Fruit fly (Drosophila melanogaster) whole organism, embryonic: ENCODE data around the gene CG13250.
A peak's percentile ranks its signal among the peaks of the same experiment; 100 is the strongest.

Experiments used
- Aef1 ChIP-seq: fragments of 200-800 bp; sonication (Bioruptor generic); IDR thresholded peaks from 3 replicates; pipeline ENCODE4 v1.3.6; 2022; ENCODE audit warnings: missing biosample characterization, missing genetic modification characterization
- Bdp1 ChIP-seq: fragments of 200-800 bp; sonication (Bioruptor generic); optimal IDR thresholded peaks from 3 replicates; lab custom pipeline; 2016; ENCODE audit warnings: missing biosample characterization, missing genetic modification characterization
- CG10267 ChIP-seq: fragments of 200-800 bp; sonication (Bioruptor generic); optimal IDR thresholded peaks from 2 replicates; lab custom pipeline; 2018; ENCODE audit warnings: missing biosample characterization, mild to moderate bottlenecking, missing genetic modification characterization, moderate library complexity
- CG10462 ChIP-seq: fragments of 200-800 bp; sonication (Bioruptor generic); optimal IDR thresholded peaks from 2 replicates; lab custom pipeline; 2016; ENCODE audit warnings: missing biosample characterization, missing genetic modification characterization
- CG10565 ChIP-seq: fragments of 200-800 bp; sonication (Bioruptor generic); optimal IDR thresholded peaks from 3 replicates; lab custom pipeline; 2016; ENCODE audit warnings: missing biosample characterization, mild to moderate bottlenecking, missing genetic modification characterization
- CG13123 ChIP-seq: fragments of 200-800 bp; sonication (Bioruptor generic); optimal IDR thresholded peaks from 2 replicates; lab custom pipeline; 2016; ENCODE audit warnings: missing biosample characterization, missing genetic modification characterization
- CG15601 ChIP-seq: fragments of 200-800 bp; sonication (Bioruptor generic); optimal IDR thresholded peaks from 3 replicates; lab custom pipeline; 2019; ENCODE audit warnings: missing biosample characterization, mild to moderate bottlenecking, missing genetic modification characterization, moderate library complexity
- CG16813 ChIP-seq: fragments of 200-800 bp; sonication (Bioruptor generic); IDR thresholded peaks from 3 replicates; pipeline ENCODE4 v1.3.6; 2022; ENCODE audit warnings: missing biosample characterization, missing genetic modification characterization; ENCODE audit not compliant: partially characterized antibody
- CG17359 ChIP-seq: fragments of 200-800 bp; sonication (Bioruptor generic); optimal IDR thresholded peaks from 3 replicates; lab custom pipeline; 2018; ENCODE audit warnings: missing biosample characterization, mild to moderate bottlenecking, missing genetic modification characterization, moderate library complexity
- CG17612 ChIP-seq: fragments of 200-800 bp; sonication (Bioruptor generic); IDR thresholded peaks from 2 replicates; pipeline ENCODE4 v1.3.6; 2022; ENCODE audit warnings: missing biosample characterization, missing genetic modification characterization
- CG2120 ChIP-seq: fragments of 200-800 bp; sonication (Bioruptor generic); optimal IDR thresholded peaks from 3 replicates; lab custom pipeline; 2016; ENCODE audit warnings: missing biosample characterization, missing genetic modification characterization
- CG30020 ChIP-seq: fragments of 200-800 bp; optimal IDR thresholded peaks from 2 replicates; lab custom pipeline; 2019; ENCODE audit warnings: missing biosample characterization, mild to moderate bottlenecking, missing genetic modification characterization, moderate library complexity
- CG3065 ChIP-seq: fragments of 200-800 bp; sonication (Bioruptor generic); optimal IDR thresholded peaks from 2 replicates; lab custom pipeline; 2016; ENCODE audit warnings: missing biosample characterization, missing genetic modification characterization
- CG6175 ChIP-seq: fragments of 200-800 bp; sonication (Bioruptor generic); IDR thresholded peaks from 3 replicates; pipeline ENCODE4 v1.3.6; 2022; ENCODE audit warnings: missing biosample characterization, missing genetic modification characterization
- CG6765 ChIP-seq: fragments of 200-800 bp; sonication (Bioruptor generic); optimal IDR thresholded peaks from 3 replicates; lab custom pipeline; 2017; ENCODE audit warnings: missing biosample characterization, mild to moderate bottlenecking, missing genetic modification characterization
- CG7372 ChIP-seq: fragments of 200-800 bp; sonication (Bioruptor generic); IDR thresholded peaks from 2 replicates; pipeline ENCODE4 v1.3.6; 2022; ENCODE audit warnings: missing biosample characterization, missing genetic modification characterization
- CG7928 ChIP-seq: fragments of 200-800 bp; sonication (Bioruptor generic); optimal IDR thresholded peaks from 2 replicates; lab custom pipeline; 2017; ENCODE audit warnings: missing biosample characterization, mild to moderate bottlenecking, missing genetic modification characterization
- CG8359 ChIP-seq: fragments of 200-800 bp; sonication (Bioruptor generic); optimal IDR thresholded peaks from 2 replicates; lab custom pipeline; 2017; ENCODE audit warnings: missing biosample characterization, mild to moderate bottlenecking, missing genetic modification characterization, borderline replicate concordance
- CG9215 ChIP-seq: fragments of 200-800 bp; sonication (Bioruptor generic); IDR thresholded peaks from 2 replicates; pipeline ENCODE4 v1.3.6; 2022; ENCODE audit warnings: missing biosample characterization, missing genetic modification characterization
- Deaf1 ChIP-seq: fragments of 200-800 bp; optimal IDR thresholded peaks from 3 replicates; lab custom pipeline; 2019; ENCODE audit warnings: missing biosample characterization, mild to moderate bottlenecking, missing genetic modification characterization, moderate library complexity
- Dfd ChIP-seq, 2 experiments: fragments of >200 bp; optimal IDR thresholded peaks; 2 replicates each; lab custom pipeline; 2017; ENCODE audit warnings: missing biosample characterization in 2 of 2, missing genetic modification characterization in 2 of 2
- Jarid2 ChIP-seq: fragments of 200-800 bp; sonication (Bioruptor generic); optimal IDR thresholded peaks from 3 replicates; lab custom pipeline; 2017; ENCODE audit warnings: mild to moderate bottlenecking, missing biosample characterization, missing genetic modification reagents, missing genetic modification characterization
- Myb ChIP-seq: fragments of 200-800 bp; sonication (Bioruptor generic); optimal IDR thresholded peaks from 2 replicates; lab custom pipeline; 2016; ENCODE audit warnings: missing biosample characterization, missing genetic modification characterization
- Poxn ChIP-seq: fragments of 200-800 bp; sonication (Bioruptor generic); IDR thresholded peaks from 2 replicates; pipeline ENCODE4 v1.3.6; 2022; ENCODE audit warnings: missing biosample characterization, missing genetic modification characterization
- Tbp ChIP-seq: fragments of >200 bp; optimal IDR thresholded peaks from 2 replicates; lab custom pipeline; 2018; ENCODE audit warnings: missing biosample characterization, missing genetic modification characterization
- Xbp1 ChIP-seq: fragments of 200-800 bp; sonication (Bioruptor generic); optimal IDR thresholded peaks from 3 replicates; lab custom pipeline; 2016; ENCODE audit warnings: missing biosample characterization, mild to moderate bottlenecking, missing genetic modification characterization
- ab ChIP-seq: fragments of 200-800 bp; sonication (Bioruptor generic); optimal IDR thresholded peaks from 2 replicates; lab custom pipeline; 2016; ENCODE audit warnings: missing biosample characterization, missing genetic modification characterization
- abd-A ChIP-seq: fragments of 200-800 bp; sonication (Bioruptor generic); optimal IDR thresholded peaks from 3 replicates; lab custom pipeline; 2019; ENCODE audit warnings: missing biosample characterization, mild to moderate bottlenecking, missing genetic modification characterization, moderate library complexity
- al ChIP-seq: fragments of 200-800 bp; sonication (Bioruptor generic); IDR thresholded peaks from 2 replicates; pipeline ENCODE4 v1.3.6; 2022; ENCODE audit warnings: missing biosample characterization, missing genetic modification characterization
- bab2 ChIP-seq: fragments of 200-800 bp; sonication (Bioruptor generic); optimal IDR thresholded peaks from 2 replicates; lab custom pipeline; 2016; ENCODE audit warnings: missing biosample characterization, missing genetic modification characterization
- bcd ChIP-seq: fragments of 200-800 bp; sonication (Bioruptor generic); optimal IDR thresholded peaks from 2 replicates; lab custom pipeline; 2017; ENCODE audit warnings: missing biosample characterization, mild to moderate bottlenecking, missing genetic modification characterization
- bsh ChIP-seq, 2 experiments: fragments of 200-800 bp; sonication (Bioruptor generic); optimal IDR thresholded peaks; 2 replicates each; lab custom pipeline; 2017 to 2018; ENCODE audit warnings: mild to moderate bottlenecking in 2 of 2, missing biosample characterization in 2 of 2, missing genetic modification characterization in 2 of 2, moderate library complexity in 1 of 2
- chif ChIP-seq, 2 experiments: fragments of 200-800 bp; sonication (Bioruptor generic); optimal IDR thresholded peaks; 3 replicates each; lab custom pipeline; 2016; ENCODE audit warnings: missing biosample characterization in 2 of 2, missing genetic modification characterization in 2 of 2
- corto ChIP-seq: fragments of 200-800 bp; sonication (Bioruptor generic); optimal IDR thresholded peaks from 2 replicates; lab custom pipeline; 2016; ENCODE audit warnings: missing biosample characterization, mild to moderate bottlenecking, missing genetic modification characterization, moderate library complexity
- eve ChIP-seq, 2 experiments: fragments of >200 bp; optimal IDR thresholded peaks; 2 replicates each; lab custom pipeline; 2017; ENCODE audit warnings: missing biosample characterization in 2 of 2, missing genetic modification characterization in 2 of 2
- exex ChIP-seq: fragments of 200-800 bp; sonication (Bioruptor generic); optimal IDR thresholded peaks from 4 replicates; lab custom pipeline; 2018; ENCODE audit warnings: missing biosample characterization, mild to moderate bottlenecking, missing genetic modification characterization, moderate library complexity
- hb ChIP-seq: fragments of 200-800 bp; sonication (Bioruptor generic); IDR thresholded peaks from 3 replicates; pipeline ENCODE4 v1.3.6; 2022; ENCODE audit warnings: missing biosample characterization, missing genetic modification characterization; ENCODE audit not compliant: partially characterized antibody
- kni ChIP-seq: fragments of 200-800 bp; sonication (Bioruptor generic); optimal IDR thresholded peaks from 3 replicates; lab custom pipeline; 2017; ENCODE audit warnings: mild to moderate bottlenecking, missing biosample characterization, missing genetic modification reagents, missing genetic modification characterization
- maf-S ChIP-seq: fragments of 200-800 bp; sonication (Bioruptor generic); optimal IDR thresholded peaks from 2 replicates; lab custom pipeline; 2016; ENCODE audit warnings: missing biosample characterization, missing genetic modification characterization
- nerfin-2 ChIP-seq: fragments of 200-800 bp; sonication (Bioruptor generic); IDR thresholded peaks from 2 replicates; pipeline ENCODE4 v1.3.6; 2022; ENCODE audit warnings: missing biosample characterization, missing genetic modification characterization; ENCODE audit not compliant: partially characterized antibody
- pb ChIP-seq: fragments of 200-800 bp; sonication (Bioruptor generic); optimal IDR thresholded peaks from 3 replicates; lab custom pipeline; 2016; ENCODE audit warnings: missing biosample characterization, missing genetic modification characterization
- pho ChIP-seq: fragments of 200-800 bp; sonication (Bioruptor generic); optimal IDR thresholded peaks from 2 replicates; lab custom pipeline; 2016; ENCODE audit warnings: missing biosample characterization, missing genetic modification characterization
- sd ChIP-seq: fragments of 200-800 bp; sonication (Bioruptor generic); optimal IDR thresholded peaks from 3 replicates; lab custom pipeline; 2018; ENCODE audit warnings: missing biosample characterization, mild to moderate bottlenecking, missing genetic modification characterization, moderate library complexity
- sens ChIP-seq: fragments of 200-800 bp; sonication (Bioruptor generic); peaks from one replicate; lab custom pipeline; 2016; ENCODE audit warnings: missing biosample characterization, missing genetic modification characterization

The CG13250 gene

DNA sequence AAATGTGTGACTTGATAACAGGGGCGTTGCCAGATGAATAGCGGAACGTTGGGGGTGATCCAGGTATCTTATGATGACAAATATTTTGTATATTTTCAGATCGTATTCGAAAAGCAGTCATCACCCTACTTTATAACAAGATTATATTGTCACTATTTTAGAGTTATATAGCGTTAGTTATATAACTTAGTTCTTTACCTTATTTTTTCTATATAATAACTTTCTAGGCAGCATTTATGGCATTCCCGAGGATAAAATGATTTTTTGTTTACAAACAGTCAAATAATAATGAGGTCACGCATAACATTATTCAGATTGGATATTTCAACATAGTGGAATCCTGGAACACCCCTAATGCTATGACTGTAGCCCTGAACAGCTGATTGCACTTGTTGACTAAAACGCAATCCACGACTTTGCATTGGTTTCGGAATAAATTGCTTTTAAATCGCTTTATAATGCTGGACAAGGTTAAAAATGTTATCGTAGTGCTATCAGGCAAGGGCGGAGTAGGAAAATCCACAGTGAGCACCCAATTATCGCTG is 7.2 kb upstream of the CG13250 start, which contains the start of gene Nubp2 (continued):
- TF ChIP-seq ab (GFP tag; lab: Kevin White, UChicago) (peak; percentile 73), Poxn (GFP tag; lab: Robert Waterston, UW) (peak; percentile 81), Deaf1 (tag; lab: Kevin White, UChicago) (peak; percentile 77), CG10565 (peak; percentile 78), pb (GFP tag; lab: Kevin White, UChicago) (peak; percentile 74), chif (GFP tag; optimal IDR thresholded peaks at IDR 0.05; lab: Kevin White, UChicago) (peak; percentile 91 to 96), al (GFP tag; lab: Robert Waterston, UW) (peak; percentile 95), CG13123 (GFP tag; lab: Kevin White, UChicago) (peak; percentile 93), CG10267 (peak; percentile 92), CG6175 (peak; percentile 80; the same call in 2 of the 3 replicates), corto (GFP tag; lab: Kevin White, UChicago) (peak; percentile 74), Tbp (no peak), Aef1 (GFP tag; lab: Robert Waterston, UW) (peak; percentile 91), CG17359 (tag; lab: Kevin White, UChicago) (peak; percentile 90), bsh (GFP tag; optimal IDR thresholded peaks at IDR 0.05; lab: Kevin White, UChicago) (peak; percentile 66 to 92), kni (GFP tag; lab: Kevin White, UChicago) (peak; percentile 93), pho (GFP tag; lab: Kevin White, UChicago) (peak; percentile 95), CG8359 (peak; percentile 80), Myb (peak; percentile 72), CG6765 (peak; percentile 89), bcd (GFP tag; lab: Kevin White, UChicago) (peak; percentile 96), Xbp1 (GFP tag; lab: Kevin White, UChicago) (peak; percentile 98), CG17612 (GFP tag; lab: Robert Waterston, UW) (peak; percentile 84), CG15601 (tag; lab: Kevin White, UChicago) (peak; percentile 93), maf-S (GFP tag; lab: Kevin White, UChicago) (peak; percentile 94), Jarid2 (GFP tag; lab: Kevin White, UChicago) (peak; percentile 71), hb (no peak), CG30020 (peak; percentile 91), Dfd (GFP tag; optimal IDR thresholded peaks at IDR 0.05; lab: Kevin White, UChicago) (no peak), CG2120 (GFP tag; lab: Kevin White, UChicago) (peak; percentile 98), CG16813 (no peak; the same call in 2 of the 3 replicates), CG3065 (GFP tag; lab: Kevin White, UChicago) (peak; percentile 93), CG10462 (GFP tag; lab: Kevin White, UChicago) (peak; percentile 91), CG7928 (GFP tag; lab: Kevin White, UChicago) (peak; percentile 96), bab2 (GFP tag; lab: Kevin White, UChicago) (peak; percentile 94)

DNA sequence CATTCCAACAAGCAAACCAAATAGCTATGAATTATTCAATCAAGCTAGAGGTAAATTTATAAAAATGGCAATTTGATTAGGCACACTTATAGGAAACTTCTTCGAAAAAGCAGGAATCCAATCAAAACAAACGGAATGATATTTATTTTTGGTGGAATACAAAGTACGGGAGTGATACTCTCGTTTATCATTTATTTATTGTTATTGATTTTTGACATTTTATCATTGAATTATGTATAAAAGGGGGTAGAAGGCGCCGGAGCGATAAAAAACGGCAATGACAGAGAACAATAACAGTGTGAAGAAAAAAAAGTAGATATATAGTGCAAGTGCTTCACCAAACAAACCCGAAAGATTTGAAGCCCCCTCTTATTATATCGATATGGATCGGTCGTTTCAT is 3.6 kb upstream of the CG13250 start:
- no peak for TF ChIP-seq CG9215 (GFP tag; lab: Robert Waterston, UW)
- peak; percentile 52 for TF ChIP-seq exex
- peak; percentile 10 for TF ChIP-seq sens (GFP tag; lab: Kevin White, UChicago)
- TF ChIP-seq eve (GFP tag; optimal IDR thresholded peaks at IDR 0.05; lab: Kevin White, UChicago), result peak in 1 of 2 experiments; percentile 2
- TF ChIP-seq nerfin-2 (GFP tag; lab: Robert Waterston, UW), result no peak
- TF ChIP-seq abd-A (tag; lab: Kevin White, UChicago), result no peak
- no peak for TF ChIP-seq Bdp1 (GFP tag; lab: Kevin White, UChicago)
- peak; percentile 50 for TF ChIP-seq sd (tag; lab: Kevin White, UChicago)
- TF ChIP-seq CG7372 (GFP tag; lab: Robert Waterston, UW), result no peak
- TF ChIP-seq, all 482 proteins: peak for 4
